Worm (Caenorhabditis elegans): ENCODE data around the gene F25H9.7.

DNA sequence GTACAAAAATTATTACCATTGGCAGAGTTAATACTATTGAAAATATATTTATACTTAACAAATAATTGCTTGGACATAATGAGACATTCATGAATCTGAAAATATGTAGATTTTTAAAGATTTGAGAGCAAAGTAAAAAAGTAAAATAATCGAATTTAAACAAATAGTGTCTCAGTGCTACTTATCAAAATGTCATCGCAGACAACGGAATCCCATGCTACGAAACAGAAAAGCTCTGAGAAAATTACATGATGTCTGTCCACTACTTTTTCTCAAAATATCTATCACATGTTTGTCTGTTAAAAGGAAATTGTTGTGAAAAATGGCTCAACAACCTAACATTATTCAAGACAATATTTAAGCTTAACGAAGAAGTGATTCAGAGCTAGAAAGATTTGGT lies 16.2 kb downstream of the F25H9.7 start, which contains the start of gene T10G3.4:
- TF ChIP-seq W03F9.2 (tag; optimal IDR thresholded peaks at IDR 0.05): no peak
- TF ChIP-seq him-1 (tag; optimal IDR thresholded peaks at IDR 0.05): no peak
